Fruit fly (Drosophila melanogaster): Measurements from ENCODE around the gene CG5096.

Gene CG5096

DNA sequence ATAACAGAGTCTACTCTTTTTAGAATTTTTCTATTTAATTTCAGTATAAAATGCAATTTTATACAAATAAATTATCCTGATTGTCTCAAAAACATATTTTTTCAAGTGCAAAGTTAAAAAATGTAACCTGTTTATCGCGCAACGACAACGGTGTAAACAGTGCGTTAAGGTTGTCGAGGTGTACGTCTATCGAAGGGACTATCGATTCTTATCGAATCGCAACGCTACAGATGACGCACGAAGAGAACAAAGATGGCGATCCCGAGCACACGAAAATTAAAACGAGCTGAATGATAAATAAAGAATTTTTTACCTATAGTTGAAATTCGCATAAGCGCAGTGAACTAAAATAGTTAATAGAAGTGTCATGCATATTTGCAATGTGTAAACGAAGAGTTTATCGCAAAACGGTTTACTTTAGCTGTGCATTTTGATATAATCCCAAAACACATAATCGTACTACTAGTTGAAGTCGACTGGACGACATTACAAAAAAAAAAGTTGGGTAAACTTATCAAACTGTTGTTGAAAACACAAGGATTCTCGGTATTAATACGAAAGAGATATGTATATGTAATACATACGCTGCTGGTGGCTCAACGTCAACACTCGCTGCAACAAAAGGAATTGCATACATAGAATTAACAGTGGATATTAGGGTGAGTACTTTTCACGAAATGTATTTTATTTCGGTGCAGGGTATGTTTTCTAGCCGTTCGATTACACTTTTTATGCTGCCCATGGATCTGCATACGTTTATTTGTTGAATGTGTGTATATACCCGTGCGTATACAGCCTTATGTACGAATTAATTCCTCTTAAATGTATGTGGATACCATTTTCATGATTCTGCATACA lies 6.0 kb downstream of the CG5096 start, which contains the start of gene da (continued):
- TF ChIP-seq Lpt (GFP tag; optimal IDR thresholded peaks at IDR 0.05) (no peak), CG16779 (tag; optimal IDR thresholded peaks at IDR 0.05) (no peak), vri (GFP tag; optimal IDR thresholded peaks at IDR 0.05) (peak; percentile 45), CG1621 (tag; optimal IDR thresholded peaks at IDR 0.05) (no peak), CG8119 (GFP tag; IDR thresholded peaks at IDR 0.05) (no peak; the same call in 2 of the 3 replicates), topi (GFP tag; optimal IDR thresholded peaks at IDR 0.05) (peak; percentile 44), Ets96B (tag; optimal IDR thresholded peaks at IDR 0.05) (peak; percentile 24), Sox14 (GFP tag; optimal IDR thresholded peaks at IDR 0.05) (peak; percentile 80), CG8632 (GFP tag; optimal IDR thresholded peaks at IDR 0.05) (no peak), svp (GFP tag) (no peak), CG9139 (GFP tag; optimal IDR thresholded peaks at IDR 0.05) (no peak), lz (GFP tag; optimal IDR thresholded peaks at IDR 0.05) (peak; percentile 61), CG11902 (GFP tag; optimal IDR thresholded peaks at IDR 0.05) (peak; percentile 11), pdm3 (GFP tag; optimal IDR thresholded peaks at IDR 0.05) (peak; percentile 73), dac (GFP tag; optimal IDR thresholded peaks at IDR 0.05) (peak; percentile 8), Smox (GFP tag; optimal IDR thresholded peaks at IDR 0.05) (peak; percentile 56), fkh (GFP tag; optimal IDR thresholded peaks at IDR 0.05) (peak; percentile 47), CG6792 (GFP tag; optimal IDR thresholded peaks at IDR 0.05) (peak; percentile 36), CG6276 (GFP tag; optimal IDR thresholded peaks at IDR 0.05) (no peak), acj6 (GFP tag; optimal IDR thresholded peaks at IDR 0.05) (peak; percentile 38), Blimp-1 (GFP tag; optimal IDR thresholded peaks at IDR 0.05) (peak; percentile 17), dsx (GFP tag; optimal IDR thresholded peaks at IDR 0.05; ENCODE audit: poor library complexity, severe bottlenecking) (peak; percentile 29), Met (GFP tag; optimal IDR thresholded peaks at IDR 0.05) (peak; percentile 62), CG6854 (GFP tag; optimal IDR thresholded peaks at IDR 0.05) (no peak), spab (GFP tag; optimal IDR thresholded peaks at IDR 0.05) (no peak), CG8319 (GFP tag; optimal IDR thresholded peaks at IDR 0.05) (no peak), Sox102F (GFP tag; optimal IDR thresholded peaks at IDR 0.05) (peak; percentile 4), Hr38 (GFP tag; optimal IDR thresholded peaks at IDR 0.05) (no peak), Hr39 (GFP tag; optimal IDR thresholded peaks at IDR 0.05) (peak; percentile 63), CG34406 (GFP tag; optimal IDR thresholded peaks at IDR 0.05) (no peak), Gug (GFP tag; IDR thresholded peaks at IDR 0.05) (no peak), ss (GFP tag; optimal IDR thresholded peaks at IDR 0.05) (peak in 1 of 2 experiments; percentile 24), CG3032 (tag; optimal IDR thresholded peaks at IDR 0.05) (peak; percentile 61), CG6163 (GFP tag; IDR thresholded peaks at IDR 0.05) (no peak), esn (GFP tag; optimal IDR thresholded peaks at IDR 0.05) (peak; percentile 66)

DNA sequence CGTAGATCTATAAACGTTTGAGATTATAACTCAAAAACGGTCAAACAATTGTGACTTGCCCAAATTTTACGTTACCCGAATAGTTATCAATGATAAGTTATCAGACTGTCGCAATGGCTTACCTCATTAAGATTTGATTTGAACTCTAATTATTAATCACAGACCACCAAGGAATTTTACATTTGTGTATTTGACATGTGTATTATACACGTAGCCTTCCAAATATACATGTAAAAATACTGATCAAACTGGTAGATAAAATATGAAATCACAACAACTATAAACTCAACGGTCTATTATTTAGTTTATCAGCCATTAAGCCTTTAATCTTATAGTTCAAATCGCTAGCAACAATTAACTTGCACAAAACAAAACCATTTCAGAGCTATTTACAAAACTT lies 11.4 kb downstream of the CG5096 start:
- TF ChIP-seq Eip93F (GFP tag; optimal IDR thresholded peaks at IDR 0.05) (no peak), vri (GFP tag; optimal IDR thresholded peaks at IDR 0.05) (peak; percentile 18)

DNA sequence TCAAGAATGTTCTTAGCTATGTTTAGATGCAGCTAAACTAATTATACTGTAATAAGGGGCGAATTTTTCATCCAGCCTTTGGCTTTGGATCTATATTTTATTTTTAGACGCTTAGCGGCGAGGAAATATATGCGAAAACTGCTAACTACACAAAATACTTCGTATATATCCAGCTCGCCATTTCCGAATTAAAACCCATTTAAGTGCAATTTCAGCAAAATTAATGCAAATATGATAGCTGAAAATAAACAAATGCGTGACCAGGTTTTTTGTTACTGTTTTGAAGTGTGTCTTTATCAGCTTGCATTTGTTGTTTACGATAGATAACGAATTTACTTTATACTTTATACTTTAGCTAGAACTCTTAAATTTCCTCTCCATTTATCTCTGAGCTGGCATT lies 13.0 kb downstream of the CG5096 start:
- TF ChIP-seq Sox14 (GFP tag; optimal IDR thresholded peaks at IDR 0.05) (no peak), svp (GFP tag) (no peak), Ets96B (tag; optimal IDR thresholded peaks at IDR 0.05) (no peak), CG6276 (GFP tag; optimal IDR thresholded peaks at IDR 0.05) (no peak), CG31627 (GFP tag; optimal IDR thresholded peaks at IDR 0.05) (no peak), cyc (GFP tag; optimal IDR thresholded peaks at IDR 0.05) (no peak), CG32006 (GFP tag; optimal IDR thresholded peaks at IDR 0.05) (no peak), CG11902 (GFP tag; optimal IDR thresholded peaks at IDR 0.05) (no peak), Eip93F (GFP tag; optimal IDR thresholded peaks at IDR 0.05) (no peak), Hr39 (GFP tag; optimal IDR thresholded peaks at IDR 0.05) (no peak), CG7368 (GFP tag; optimal IDR thresholded peaks at IDR 0.05) (no peak), CG16779 (tag; optimal IDR thresholded peaks at IDR 0.05) (no peak), Hr4 (GFP tag; optimal IDR thresholded peaks at IDR 0.05) (no peak), ss (GFP tag; optimal IDR thresholded peaks at IDR 0.05) (no peak), pdm3 (GFP tag; optimal IDR thresholded peaks at IDR 0.05) (no peak), Eip78C (GFP tag) (no peak), CG10631 (GFP tag; optimal IDR thresholded peaks at IDR 0.05) (no peak), CG8319 (GFP tag; optimal IDR thresholded peaks at IDR 0.05) (no peak), Ets21C (GFP tag; optimal IDR thresholded peaks at IDR 0.05) (no peak)
